Fruit fly (Drosophila melanogaster) whole organism, embryonic: ENCODE data around the gene CG4658.
A peak's percentile ranks its signal among the peaks of the same experiment; 100 is the strongest.

ENCODE experiments used
- CG10147 ChIP-seq: fragments of 200-800 bp; sonication (Bioruptor generic); optimal IDR thresholded peaks from 2 replicates; lab custom pipeline; 2019; ENCODE audit warnings: missing biosample characterization, mild to moderate bottlenecking, missing genetic modification characterization, moderate library complexity
- CG10565 ChIP-seq: fragments of 200-800 bp; sonication (Bioruptor generic); optimal IDR thresholded peaks from 3 replicates; lab custom pipeline; 2016; ENCODE audit warnings: missing biosample characterization, mild to moderate bottlenecking, missing genetic modification characterization
- CG10979 ChIP-seq: fragments of 200-800 bp; sonication (Bioruptor generic); optimal IDR thresholded peaks from 2 replicates; lab custom pipeline; 2018; ENCODE audit warnings: missing biosample characterization, mild to moderate bottlenecking, missing genetic modification characterization, moderate library complexity
- CG11456 ChIP-seq: fragments of 200-800 bp; sonication (Bioruptor generic); IDR thresholded peaks from 3 replicates; pipeline ENCODE4 v1.3.6; 2022; ENCODE audit warnings: missing biosample characterization, missing genetic modification characterization
- CG12299 ChIP-seq: fragments of 200-800 bp; sonication (Bioruptor generic); optimal IDR thresholded peaks from 2 replicates; lab custom pipeline; 2018; ENCODE audit warnings: missing biosample characterization, mild to moderate bottlenecking, missing genetic modification characterization
- CG12942 ChIP-seq: fragments of 200-800 bp; sonication (Bioruptor generic); optimal IDR thresholded peaks from 3 replicates; lab custom pipeline; 2016; ENCODE audit warnings: missing biosample characterization, missing genetic modification characterization
- CG13296 ChIP-seq: fragments of 200-800 bp; sonication (Bioruptor generic); optimal IDR thresholded peaks from 3 replicates; lab custom pipeline; 2018; ENCODE audit warnings: missing biosample characterization, mild to moderate bottlenecking, missing genetic modification characterization
- CG1603 ChIP-seq: fragments of 200-800 bp; sonication (Bioruptor generic); optimal IDR thresholded peaks from 2 replicates; lab custom pipeline; 2019; ENCODE audit warnings: missing biosample characterization, mild to moderate bottlenecking, missing genetic modification characterization, moderate library complexity
- CG17328 ChIP-seq: fragments of 200-800 bp; sonication (Bioruptor generic); IDR thresholded peaks from 2 replicates; pipeline ENCODE4 v1.3.6; 2022; ENCODE audit warnings: missing biosample characterization, missing genetic modification characterization
- CG17359 ChIP-seq: fragments of 200-800 bp; sonication (Bioruptor generic); optimal IDR thresholded peaks from 3 replicates; lab custom pipeline; 2018; ENCODE audit warnings: missing biosample characterization, mild to moderate bottlenecking, missing genetic modification characterization, moderate library complexity
- CG18476 ChIP-seq: fragments of 200-800 bp; sonication (Bioruptor generic); optimal IDR thresholded peaks from 2 replicates; lab custom pipeline; 2016; ENCODE audit warnings: missing biosample characterization, mild to moderate bottlenecking, missing genetic modification characterization
- CG2116 ChIP-seq: fragments of 200-800 bp; sonication (Bioruptor generic); optimal IDR thresholded peaks from 3 replicates; lab custom pipeline; 2018; ENCODE audit warnings: missing biosample characterization, mild to moderate bottlenecking, missing genetic modification characterization
- CG30020 ChIP-seq: fragments of 200-800 bp; optimal IDR thresholded peaks from 2 replicates; lab custom pipeline; 2019; ENCODE audit warnings: missing biosample characterization, mild to moderate bottlenecking, missing genetic modification characterization, moderate library complexity
- CG30403 ChIP-seq: fragments of 200-800 bp; sonication (Bioruptor generic); optimal IDR thresholded peaks from 3 replicates; lab custom pipeline; 2016; ENCODE audit warnings: missing biosample characterization, missing genetic modification characterization
- CG3163 ChIP-seq: fragments of 200-800 bp; sonication (Bioruptor generic); optimal IDR thresholded peaks from 3 replicates; lab custom pipeline; 2016; ENCODE audit warnings: missing biosample characterization, missing genetic modification characterization
- CG6765 ChIP-seq: fragments of 200-800 bp; sonication (Bioruptor generic); optimal IDR thresholded peaks from 3 replicates; lab custom pipeline; 2017; ENCODE audit warnings: missing biosample characterization, mild to moderate bottlenecking, missing genetic modification characterization
- CG8290 ChIP-seq, 3 experiments: fragments of 200-800 bp; sonication (Bioruptor generic); optimal IDR thresholded peaks; 2 replicates each; lab custom pipeline; 2016 to 2019; ENCODE audit warnings: missing biosample characterization in 3 of 3, missing genetic modification characterization in 3 of 3, mild to moderate bottlenecking in 2 of 3, moderate library complexity in 1 of 3
- CG8359 ChIP-seq: fragments of 200-800 bp; sonication (Bioruptor generic); optimal IDR thresholded peaks from 2 replicates; lab custom pipeline; 2017; ENCODE audit warnings: missing biosample characterization, mild to moderate bottlenecking, missing genetic modification characterization, borderline replicate concordance
- CG8944 ChIP-seq: fragments of 200-800 bp; sonication (Bioruptor generic); optimal IDR thresholded peaks from 3 replicates; lab custom pipeline; 2016; ENCODE audit warnings: missing biosample characterization, missing genetic modification characterization
- CoRest ChIP-seq: fragments of 200-800 bp; sonication (Bioruptor generic); optimal IDR thresholded peaks from 3 replicates; lab custom pipeline; 2018; ENCODE audit warnings: missing biosample characterization, mild to moderate bottlenecking, missing genetic modification characterization, moderate library complexity
- Dip3 ChIP-seq: fragments of 200-800 bp; sonication (Bioruptor generic); optimal IDR thresholded peaks from 3 replicates; lab custom pipeline; 2016; ENCODE audit warnings: missing biosample characterization, missing genetic modification characterization
- Dref ChIP-seq: fragments of 200-800 bp; sonication (Bioruptor generic); IDR thresholded peaks from 2 replicates; pipeline ENCODE4 v1.3.6; 2022; ENCODE audit warnings: missing biosample characterization, missing genetic modification characterization
- Fer1 ChIP-seq: fragments of 200-800 bp; sonication (Bioruptor generic); optimal IDR thresholded peaks from 2 replicates; lab custom pipeline; 2017; ENCODE audit warnings: missing biosample characterization, mild to moderate bottlenecking, missing genetic modification characterization
- Lim3 ChIP-seq: fragments of 200-800 bp; sonication (Bioruptor generic); IDR thresholded peaks from 2 replicates; pipeline ENCODE4 v1.3.6; 2022; ENCODE audit warnings: missing biosample characterization, missing genetic modification characterization
- NfI ChIP-seq: fragments of 200-800 bp; sonication (Bioruptor generic); optimal IDR thresholded peaks from 3 replicates; lab custom pipeline; 2018; ENCODE audit warnings: missing biosample characterization, mild to moderate bottlenecking, missing genetic modification characterization, moderate library complexity
- Oaz ChIP-seq: fragments of 200-800 bp; sonication (Bioruptor generic); IDR thresholded peaks from 2 replicates; pipeline ENCODE4 v1.3.6; 2022; ENCODE audit warnings: missing biosample characterization, missing genetic modification characterization
- Opbp ChIP-seq: fragments of 200-800 bp; sonication (Bioruptor generic); IDR thresholded peaks from 3 replicates; pipeline ENCODE4 v1.3.6; 2022; ENCODE audit warnings: missing biosample characterization, missing genetic modification characterization; ENCODE audit not compliant: partially characterized antibody
- Scr ChIP-seq: fragments of 200-800 bp; sonication (Bioruptor generic); IDR thresholded peaks from 2 replicates; pipeline ENCODE4 v1.3.6; 2022; ENCODE audit warnings: missing biosample characterization, missing genetic modification characterization; ENCODE audit not compliant: partially characterized antibody
- Stat92E ChIP-seq, 3 experiments: fragments of >200 bp in 2 of 3; fragments of 200-800 bp in 1 of 3; sonication (Bioruptor generic) in 1 of 3; optimal IDR thresholded peaks; 2 replicates each; lab custom pipeline; 2017 to 2019; ENCODE audit warnings: missing biosample characterization in 3 of 3, missing genetic modification characterization in 3 of 3, mild to moderate bottlenecking in 1 of 3, moderate library complexity in 1 of 3
- TFAM ChIP-seq: fragments of 200-800 bp; sonication (Bioruptor generic); optimal IDR thresholded peaks from 2 replicates; lab custom pipeline; 2017; ENCODE audit warnings: missing biosample characterization, missing genetic modification characterization, inconsistent platforms
- Trl ChIP-seq, 3 experiments: fragments of >200 bp in 2 of 3; fragments of 200-800 bp in 1 of 3; sonication (Bioruptor generic) in 1 of 3; optimal IDR thresholded peaks; 2 replicates in 1 of 3; 3 replicates in 2 of 3; lab custom pipeline; 2016 to 2017; ENCODE audit warnings: missing biosample characterization in 1 of 3, missing genetic modification characterization in 1 of 3
- Xrp1 ChIP-seq: fragments of 200-800 bp; sonication (Bioruptor generic); IDR thresholded peaks from 2 replicates; pipeline ENCODE4 v1.3.6; 2022; ENCODE audit warnings: missing biosample characterization, missing genetic modification characterization
- aop ChIP-seq: fragments of 200-800 bp; sonication (Bioruptor generic); IDR thresholded peaks from 2 replicates; pipeline ENCODE4 v1.3.6; 2022; ENCODE audit warnings: missing biosample characterization, missing genetic modification characterization
- chif ChIP-seq, 2 experiments: fragments of 200-800 bp; sonication (Bioruptor generic); optimal IDR thresholded peaks; 3 replicates each; lab custom pipeline; 2016; ENCODE audit warnings: missing biosample characterization in 2 of 2, missing genetic modification characterization in 2 of 2
- dysf ChIP-seq: fragments of 200-800 bp; sonication (Bioruptor generic); IDR thresholded peaks from 3 replicates; pipeline ENCODE4 v1.3.6; 2022; ENCODE audit warnings: missing biosample characterization, missing genetic modification characterization
- ewg ChIP-seq: fragments of 200-800 bp; sonication (Bioruptor generic); optimal IDR thresholded peaks from 3 replicates; lab custom pipeline; 2017; ENCODE audit warnings: mild to moderate bottlenecking, missing biosample characterization, missing genetic modification reagents, missing genetic modification characterization
- fd64A ChIP-seq: fragments of 200-800 bp; sonication (Bioruptor generic); optimal IDR thresholded peaks from 3 replicates; lab custom pipeline; 2018; ENCODE audit warnings: missing biosample characterization, mild to moderate bottlenecking, missing genetic modification characterization
- jumu ChIP-seq: fragments of 200-800 bp; sonication (Bioruptor generic); optimal IDR thresholded peaks from 3 replicates; lab custom pipeline; 2016; ENCODE audit warnings: missing biosample characterization, missing genetic modification characterization
- maf-S ChIP-seq: fragments of 200-800 bp; sonication (Bioruptor generic); optimal IDR thresholded peaks from 2 replicates; lab custom pipeline; 2016; ENCODE audit warnings: missing biosample characterization, missing genetic modification characterization
- nmo ChIP-seq: fragments of 200-800 bp; sonication (Bioruptor generic); optimal IDR thresholded peaks from 2 replicates; lab custom pipeline; 2018; ENCODE audit warnings: missing biosample characterization, mild to moderate bottlenecking, missing genetic modification characterization, moderate library complexity
- phol ChIP-seq: fragments of 200-800 bp; sonication (Bioruptor generic); optimal IDR thresholded peaks from 3 replicates; lab custom pipeline; 2018; ENCODE audit warnings: missing biosample characterization, mild to moderate bottlenecking, missing genetic modification characterization, moderate library complexity
- sd ChIP-seq: fragments of 200-800 bp; sonication (Bioruptor generic); optimal IDR thresholded peaks from 3 replicates; lab custom pipeline; 2018; ENCODE audit warnings: missing biosample characterization, mild to moderate bottlenecking, missing genetic modification characterization, moderate library complexity
- sim ChIP-seq: fragments of 200-800 bp; sonication (Bioruptor generic); IDR thresholded peaks from 2 replicates; pipeline ENCODE4 v1.3.6; 2022; ENCODE audit warnings: missing biosample characterization, missing genetic modification characterization
- slp2 ChIP-seq: fragments of 200-800 bp; sonication (Bioruptor generic); optimal IDR thresholded peaks from 2 replicates; lab custom pipeline; 2016; ENCODE audit warnings: missing biosample characterization, missing genetic modification characterization
- sob ChIP-seq: fragments of 200-800 bp; sonication (Bioruptor generic); IDR thresholded peaks from 2 replicates; pipeline ENCODE4 v1.3.6; 2022; ENCODE audit warnings: missing biosample characterization, missing genetic modification characterization
- trem ChIP-seq: fragments of 200-800 bp; optimal IDR thresholded peaks from 3 replicates; lab custom pipeline; 2019; ENCODE audit warnings: missing biosample characterization, mild to moderate bottlenecking, missing genetic modification characterization, moderate library complexity
- vfl ChIP-seq: fragments of 200-800 bp; sonication (Bioruptor generic); optimal IDR thresholded peaks from 2 replicates; lab custom pipeline; 2016; ENCODE audit warnings: missing biosample characterization, missing genetic modification characterization
- wor ChIP-seq: fragments of 200-800 bp; sonication (Bioruptor generic); IDR thresholded peaks from 2 replicates; pipeline ENCODE4 v1.3.6; 2022; ENCODE audit warnings: missing biosample characterization, missing genetic modification characterization

CG4658 gene

dm6 chr2L:9984078-9984772 is 27.3 kb downstream of the CG4658 start, which contains the start of gene bib (continued):
- peak in 1 of 3 experiments; percentile 80 for TF ChIP-seq Stat92E (GFP tag; optimal IDR thresholded peaks at IDR 0.05; lab: Kevin White, UChicago)
- TF ChIP-seq Lim3: no peak
- TF ChIP-seq CG1603: peak; percentile 37
- peak; percentile 87 for TF ChIP-seq Fer1 (GFP tag; lab: Kevin White, UChicago)
- peak; percentile 94 for TF ChIP-seq CG10979
- peak; percentile 48 for TF ChIP-seq TFAM (GFP tag; lab: Kevin White, UChicago)
- TF ChIP-seq CG12299: peak; percentile 62
- peak; percentile 20 for TF ChIP-seq fd64A (GFP tag; lab: Kevin White, UChicago)
- TF ChIP-seq NfI (GFP tag; lab: Kevin White, UChicago): peak; percentile 76
- peak; percentile 33 for TF ChIP-seq sd (tag; lab: Kevin White, UChicago)
- no peak for TF ChIP-seq sim (GFP tag; lab: Robert Waterston, UW)
- peak in 1 of 2 experiments; percentile 64 for TF ChIP-seq chif (GFP tag; optimal IDR thresholded peaks at IDR 0.05; lab: Kevin White, UChicago)
- TF ChIP-seq CG6765 (GFP tag; lab: Kevin White, UChicago): peak; percentile 47
- TF ChIP-seq wor (GFP tag; lab: Robert Waterston, UW): peak; percentile 40; the same call in 1 of the 2 replicates
- TF ChIP-seq CG3163: no peak
- TF ChIP-seq CG17328 (GFP tag; lab: Robert Waterston, UW): peak; percentile 69
- TF ChIP-seq CG30403 (GFP tag; lab: Kevin White, UChicago): peak; percentile 87
- TF ChIP-seq CG2116 (GFP tag; lab: Kevin White, UChicago): peak; percentile 71
- TF ChIP-seq sob (GFP tag; lab: Robert Waterston, UW): 0 out of 2 replicates have a peak, but pooled peaks have one; percentile 18
- TF ChIP-seq vfl: peak; percentile 23
- TF ChIP-seq Xrp1 (GFP tag; lab: Robert Waterston, UW): peak; percentile 89
- no peak for TF ChIP-seq slp2 (GFP tag; lab: Kevin White, UChicago)
- TF ChIP-seq CG12942 (GFP tag; lab: Kevin White, UChicago): peak; percentile 58
- TF ChIP-seq aop (GFP tag; lab: Robert Waterston, UW): no peak
- TF ChIP-seq CG30020: peak; percentile 90
- peak; percentile 93 for TF ChIP-seq nmo (GFP tag; lab: Kevin White, UChicago)
- peak; percentile 68 for TF ChIP-seq ewg
- TF ChIP-seq Dip3 (GFP tag; lab: Kevin White, UChicago): no peak
- peak; percentile 74 for TF ChIP-seq CG10147 (GFP tag; lab: Kevin White, UChicago)
- TF ChIP-seq CG10565: peak; percentile 34
- TF ChIP-seq CG11456: no peak
- no peak for TF ChIP-seq Trl (optimal IDR thresholded peaks at IDR 0.05; lab: Kevin White, UChicago)
- TF ChIP-seq Trl (GFP tag; optimal IDR thresholded peaks at IDR 0.05; lab: Kevin White, UChicago): peak; percentile 24
- TF ChIP-seq CG8290 (GFP tag; optimal IDR thresholded peaks at IDR 0.05; lab: Kevin White, UChicago): peak; percentile 82
- peak; percentile 22 to 89 for TF ChIP-seq CG8290 (tag; optimal IDR thresholded peaks at IDR 0.05; lab: Kevin White, UChicago)
- peak; percentile 91 for TF ChIP-seq phol (tag; lab: Kevin White, UChicago)
- TF ChIP-seq dysf (GFP tag; lab: Robert Waterston, UW): peak; percentile 77
- peak; percentile 93 for TF ChIP-seq trem
- peak; percentile 73 for TF ChIP-seq CG13296 (GFP tag; lab: Kevin White, UChicago)
- peak; percentile 83 for TF ChIP-seq CG17359 (tag; lab: Kevin White, UChicago)
- peak; percentile 61 for TF ChIP-seq CG18476 (GFP tag; lab: Kevin White, UChicago)
- TF ChIP-seq CG8944 (GFP tag; lab: Kevin White, UChicago): no peak
- TF ChIP-seq maf-S (GFP tag; lab: Kevin White, UChicago): peak; percentile 1
- no peak for TF ChIP-seq Oaz (GFP tag; lab: Robert Waterston, UW)
- peak; percentile 49; the same call in 2 of the 3 replicates for TF ChIP-seq Opbp (GFP tag; lab: Robert Waterston, UW)
- TF ChIP-seq jumu (GFP tag; lab: Kevin White, UChicago): no peak
- TF ChIP-seq Scr (GFP tag; lab: Robert Waterston, UW): peak; percentile 22; the same call in 1 of the 2 replicates
- TF ChIP-seq CoRest (tag; lab: Kevin White, UChicago): peak; percentile 89
- peak; percentile 70 for TF ChIP-seq CG8359
- TF ChIP-seq Dref (GFP tag; lab: Robert Waterston, UW): 0 out of 2 replicates have a peak, but pooled peaks have one; percentile 33
